Worm (Caenorhabditis elegans): ENCODE measurements around the gene F35B3.7.

Gene F35B3.7

ce11 chrX:17063749-17064252 is 20.9 kb upstream of the F35B3.7 start (continued):
- peak; percentile 16 for TF ChIP-seq swsn-7 (tag; optimal IDR thresholded peaks at IDR 0.05)
- TF ChIP-seq zip-4 (GFP tag; optimal IDR thresholded peaks at IDR 0.05): no peak
- TF ChIP-seq mep-1 (tag; optimal IDR thresholded peaks at IDR 0.05): peak; percentile 66
- peak; percentile 63 for TF ChIP-seq C16A3.4 (tag; optimal IDR thresholded peaks at IDR 0.05)
- peak; percentile 46 for TF ChIP-seq nhr-47 (tag; optimal IDR thresholded peaks at IDR 0.05)
- peak; percentile 70 for TF ChIP-seq elt-2 (tag; optimal IDR thresholded peaks at IDR 0.05)
- no peak for TF ChIP-seq pqm-1 (tag; optimal IDR thresholded peaks at IDR 0.05)
- TF ChIP-seq sox-4 (tag; optimal IDR thresholded peaks at IDR 0.05): no peak
- TF ChIP-seq ets-5 (GFP tag; IDR thresholded peaks at IDR 0.05): no peak
- TF ChIP-seq dsc-1 (tag; optimal IDR thresholded peaks at IDR 0.05): no peak

- peak; percentile 19 for TF ChIP-seq tbx-2 (tag; optimal IDR thresholded peaks at IDR 0.05)
- TF ChIP-seq ceh-8 (GFP tag; optimal IDR thresholded peaks at IDR 0.05): no peak
- peak; percentile 70 for TF ChIP-seq lin-14 (GFP tag; optimal IDR thresholded peaks at IDR 0.05)
- TF ChIP-seq egl-27 (tag; optimal IDR thresholded peaks at IDR 0.05): no peak
- no peak for TF ChIP-seq mef-2 (tag; optimal IDR thresholded peaks at IDR 0.05)
- TF ChIP-seq C34B4.2 (tag; optimal IDR thresholded peaks at IDR 0.05): no peak
- TF ChIP-seq efl-1 (optimal IDR thresholded peaks at IDR 0.05): no peak
- no peak for TF ChIP-seq efl-1 (GFP tag; optimal IDR thresholded peaks at IDR 0.05 in 1 of 2)
- peak; percentile 71 for TF ChIP-seq fkh-4 (tag; optimal IDR thresholded peaks at IDR 0.05; ENCODE audit: borderline replicate concordance)
- TF ChIP-seq nhr-19 (GFP tag; conservative IDR thresholded peaks at IDR 0.05): peak; percentile 30; the same call in 1 of the 2 replicates
- no peak for TF ChIP-seq swsn-7 (tag; optimal IDR thresholded peaks at IDR 0.05)
- no peak for TF ChIP-seq C04F5.9 (tag; optimal IDR thresholded peaks at IDR 0.05)
- no peak for TF ChIP-seq sup-37 (GFP tag; optimal IDR thresholded peaks at IDR 0.05)
- no peak for TF ChIP-seq skn-1 (tag; optimal IDR thresholded peaks at IDR 0.05)
- peak; percentile 30 for TF ChIP-seq vab-15 (tag; optimal IDR thresholded peaks at IDR 0.05)
- TF ChIP-seq lir-3 (tag; optimal IDR thresholded peaks at IDR 0.05; ENCODE audit: poor library complexity): no peak
- no peak for TF ChIP-seq ceh-82 (tag; optimal IDR thresholded peaks at IDR 0.05)
- peak; percentile 66 for TF ChIP-seq nhr-20 (tag; optimal IDR thresholded peaks at IDR 0.05)
- no peak for TF ChIP-seq ztf-11 (tag; optimal IDR thresholded peaks at IDR 0.05)
- no peak for TF ChIP-seq irx-1 (tag; optimal IDR thresholded peaks at IDR 0.05)
- no peak for TF ChIP-seq unc-62 (GFP tag; optimal IDR thresholded peaks at IDR 0.05)
- TF ChIP-seq mep-1 (tag; optimal IDR thresholded peaks at IDR 0.05): peak; percentile 6
- no peak for TF ChIP-seq unc-86 (tag; optimal IDR thresholded peaks at IDR 0.05)
- TF ChIP-seq zag-1 (tag; optimal IDR thresholded peaks at IDR 0.05): no peak
- no peak for TF ChIP-seq pqm-1 (tag; optimal IDR thresholded peaks at IDR 0.05)
- peak in 1 of 2 experiments; percentile 64 for TF ChIP-seq lin-35 (GFP tag; optimal IDR thresholded peaks at IDR 0.05)
- no peak for TF ChIP-seq unc-30 (tag; optimal IDR thresholded peaks at IDR 0.05)
- peak in 2 of 6 experiments; percentile 69 to 95 for TF ChIP-seq elt-3 (tag; optimal IDR thresholded peaks at IDR 0.05)
- no peak for TF ChIP-seq unc-98 (GFP tag; IDR thresholded peaks at IDR 0.05)
- TF ChIP-seq hlh-17 (GFP tag; optimal IDR thresholded peaks at IDR 0.05; ENCODE audit: borderline replicate concordance): no peak
- no peak for TF ChIP-seq fos-1 (tag; optimal IDR thresholded peaks at IDR 0.05)
- TF ChIP-seq lin-13 (GFP tag; optimal IDR thresholded peaks at IDR 0.05): no peak
- no peak for TF ChIP-seq elt-2 (tag; optimal IDR thresholded peaks at IDR 0.05)
- peak; percentile 46 for TF ChIP-seq snu-23 (GFP tag; optimal IDR thresholded peaks at IDR 0.05)
- peak; percentile 93 for TF ChIP-seq dsc-1 (tag; optimal IDR thresholded peaks at IDR 0.05)
- TF ChIP-seq rnt-1 (tag; optimal IDR thresholded peaks at IDR 0.05): no peak
- TF ChIP-seq ama-1 (optimal IDR thresholded peaks at IDR 0.05): no peak
- TF ChIP-seq ets-5 (GFP tag; IDR thresholded peaks at IDR 0.05): no peak
- TF ChIP-seq C16A3.4 (tag; optimal IDR thresholded peaks at IDR 0.05): peak; percentile 20
- TF ChIP-seq blmp-1 (tag; optimal IDR thresholded peaks at IDR 0.05): peak; percentile 96
- no peak for TF ChIP-seq jun-1 (tag; optimal IDR thresholded peaks at IDR 0.05)
- peak; percentile 78 for TF ChIP-seq nhr-71 (tag; optimal IDR thresholded peaks at IDR 0.05)
- TF ChIP-seq fkh-10 (GFP tag; optimal IDR thresholded peaks at IDR 0.05): no peak
- no peak for TF ChIP-seq nhr-76 (tag; optimal IDR thresholded peaks at IDR 0.05)
- TF ChIP-seq ztf-4 (tag; optimal IDR thresholded peaks at IDR 0.05): no peak
- no peak for TF ChIP-seq pag-3 (tag; optimal IDR thresholded peaks at IDR 0.05; ENCODE audit: borderline replicate concordance, insufficient read depth)
- no peak for TF ChIP-seq dpl-1 (GFP tag; optimal IDR thresholded peaks at IDR 0.05)
Measured at ce11 chrX:17062165-17062564, 19.3 kb upstream of the F35B3.7 start.

All from whole organism, L1 larva.